Fruit fly (Drosophila melanogaster) whole organism, adult: ENCODE measurements around the gene CG31627.

Source experiments
- CG11617 ChIP-seq: fragments of 200-800 bp; sonication (Bioruptor generic); optimal IDR thresholded peaks from 2 replicates; lab custom pipeline; 2017; ENCODE audit warnings: mild to moderate bottlenecking, missing biosample characterization, missing genetic modification reagents, missing genetic modification characterization
- CG12768 ChIP-seq: fragments of 200-800 bp; sonication (Bioruptor generic); optimal IDR thresholded peaks from 2 replicates; lab custom pipeline; 2017; ENCODE audit warnings: missing biosample characterization, missing genetic modification characterization, mild to moderate bottlenecking, moderate library complexity, missing genetic modification reagents
- CG14711 ChIP-seq: fragments of 200-800 bp; sonication (Bioruptor generic); optimal IDR thresholded peaks from 2 replicates; lab custom pipeline; 2018; ENCODE audit warnings: missing biosample characterization, mild to moderate bottlenecking, missing genetic modification characterization, moderate library complexity
- CG1620 ChIP-seq: fragments of 200-800 bp; sonication (Bioruptor generic); optimal IDR thresholded peaks from 2 replicates; lab custom pipeline; 2016; ENCODE audit warnings: missing biosample characterization, missing genetic modification characterization
- CG33017 ChIP-seq: fragments of 200-800 bp; sonication (Bioruptor generic); optimal IDR thresholded peaks from 2 replicates; lab custom pipeline; 2018; ENCODE audit warnings: missing biosample characterization, mild to moderate bottlenecking, missing genetic modification characterization, moderate library complexity
- CG5204 ChIP-seq: fragments of 200-800 bp; sonication (Bioruptor generic); optimal IDR thresholded peaks from 2 replicates; lab custom pipeline; 2016; ENCODE audit warnings: missing biosample characterization, missing genetic modification characterization
- CG7045 ChIP-seq: fragments of 200-800 bp; sonication (Bioruptor generic); optimal IDR thresholded peaks from 2 replicates; lab custom pipeline; 2017; ENCODE audit warnings: missing biosample characterization, mild to moderate bottlenecking, missing genetic modification characterization
- CG7101 ChIP-seq: fragments of 200-800 bp; sonication (Bioruptor generic); optimal IDR thresholded peaks from 2 replicates; lab custom pipeline; 2018; ENCODE audit warnings: missing biosample characterization, mild to moderate bottlenecking, missing genetic modification characterization, moderate library complexity
- Clk ChIP-seq: fragments of 200-800 bp; sonication (Bioruptor generic); optimal IDR thresholded peaks from 2 replicates; lab custom pipeline; 2017; ENCODE audit warnings: missing biosample characterization, missing genetic modification characterization
- Crg-1 ChIP-seq: fragments of 200-800 bp; sonication (Bioruptor generic); optimal IDR thresholded peaks from 2 replicates; lab custom pipeline; 2016; ENCODE audit warnings: missing biosample characterization, missing genetic modification characterization
- Mnt ChIP-seq: fragments of 200-800 bp; sonication (Bioruptor generic); optimal IDR thresholded peaks from 2 replicates; lab custom pipeline; 2016; ENCODE audit warnings: missing biosample characterization, mild to moderate bottlenecking, missing genetic modification characterization
- bab1 ChIP-seq: fragments of 200-800 bp; sonication (Bioruptor generic); optimal IDR thresholded peaks from 3 replicates; lab custom pipeline; 2019; ENCODE audit warnings: missing biosample characterization, mild to moderate bottlenecking, missing genetic modification characterization, moderate library complexity
- cic ChIP-seq: fragments of 200-800 bp; sonication (Bioruptor generic); optimal IDR thresholded peaks from 2 replicates; lab custom pipeline; 2017; ENCODE audit warnings: missing biosample characterization, mild to moderate bottlenecking, missing genetic modification characterization, moderate library complexity
- cnc ChIP-seq, 2 experiments: fragments of >200 bp; optimal IDR thresholded peaks; 2 replicates each; lab custom pipeline; 2017
- kay ChIP-seq: fragments of 200-800 bp; sonication (Bioruptor generic); peaks from one replicate; lab custom pipeline; 2016; ENCODE audit warnings: missing biosample characterization, missing genetic modification characterization, borderline replicate concordance
- ovo ChIP-seq: fragments of 200-800 bp; sonication (Bioruptor generic); optimal IDR thresholded peaks from 2 replicates; lab custom pipeline; 2016; ENCODE audit warnings: missing biosample characterization, missing genetic modification characterization
- pad ChIP-seq: fragments of 200-800 bp; sonication (Bioruptor generic); optimal IDR thresholded peaks from 3 replicates; lab custom pipeline; 2017; ENCODE audit warnings: missing biosample characterization, missing genetic modification characterization, mild to moderate bottlenecking, moderate library complexity, missing genetic modification reagents
- tj ChIP-seq: fragments of 200-800 bp; sonication (Bioruptor generic); optimal IDR thresholded peaks from 3 replicates; lab custom pipeline; 2017; ENCODE audit warnings: missing biosample characterization, mild to moderate bottlenecking, missing genetic modification characterization, moderate library complexity
- toe ChIP-seq: fragments of 200-800 bp; sonication (Bioruptor generic); optimal IDR thresholded peaks from 2 replicates; lab custom pipeline; 2016; ENCODE audit warnings: missing biosample characterization, missing genetic modification characterization

The CG31627 gene

dm6 chr2L:21172922-21173321 lies at the start of gene CG31627:
Gene CG31627, plus strand, starts transcription at chr2L:21173222.
- TF ChIP-seq CG12768 (GFP tag; lab: Kevin White, UChicago) (no peak), ovo (GFP tag; lab: Kevin White, UChicago) (no peak)

DNA sequence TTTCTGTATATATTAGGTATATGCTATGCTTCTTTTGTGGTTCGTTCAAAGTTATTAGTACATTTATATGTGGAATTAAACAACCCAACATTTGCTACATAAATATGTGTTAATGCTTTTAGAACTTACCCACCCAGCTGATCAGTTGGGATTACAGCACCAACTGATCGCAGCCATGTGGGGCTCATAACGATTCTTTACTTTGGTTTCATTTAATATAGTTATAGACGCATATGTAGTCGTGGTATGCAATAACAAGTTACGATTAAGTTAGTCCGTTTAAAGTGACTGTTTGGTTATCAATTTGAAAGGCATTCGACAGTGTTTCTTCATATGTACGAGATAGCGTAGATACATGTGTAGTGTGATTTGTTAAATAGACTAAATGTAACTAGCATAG lies 37.3 kb upstream of the CG31627 start:
- TF ChIP-seq kay, result peak; percentile 91
- no peak for TF ChIP-seq toe (GFP tag; lab: Kevin White, UChicago)

DNA sequence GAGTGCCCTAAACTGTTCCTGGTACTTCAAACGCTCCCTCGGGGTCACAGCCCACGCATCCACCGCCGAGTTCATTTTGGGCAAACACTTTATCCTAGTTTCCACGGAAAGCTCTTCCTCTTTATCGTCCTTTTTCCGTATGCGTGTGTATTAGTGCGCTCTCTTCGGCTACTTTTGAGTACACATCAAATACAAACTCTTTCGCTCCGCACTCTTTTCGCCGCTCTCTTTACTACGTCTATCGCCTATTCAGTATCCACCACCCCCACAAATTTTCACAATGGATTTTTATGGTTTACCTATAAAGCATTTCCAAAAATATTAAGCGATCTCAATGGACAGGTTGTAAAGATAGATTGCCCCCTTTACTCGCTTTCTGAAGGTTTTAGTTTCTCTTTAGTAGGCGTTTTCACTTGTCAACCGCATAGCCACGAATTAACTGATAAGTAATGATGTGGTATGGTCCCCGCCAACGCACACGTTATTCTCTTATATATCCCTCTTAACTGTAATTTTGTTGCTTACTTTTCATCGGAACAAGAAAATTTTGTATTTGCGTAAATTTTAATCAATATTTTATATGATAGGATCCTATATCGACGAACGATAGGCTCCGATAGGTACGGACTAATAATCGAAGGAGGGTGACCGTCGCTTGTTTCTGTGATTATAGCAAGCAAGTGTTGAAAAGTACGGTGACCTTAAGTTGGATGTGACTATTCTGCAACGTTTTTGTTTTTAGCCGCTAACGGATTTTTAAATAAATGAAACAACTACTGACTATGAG lies 31.1 kb upstream of the CG31627 start, which contains the start of gene Dap160:
Gene Dap160 (minus strand): TSS at position 634 of the 787 bp plus-strand sequence.
- TF ChIP-seq CG1620 (GFP tag; lab: Kevin White, UChicago), result peak; percentile 71
- no peak for TF ChIP-seq CG11617 (GFP tag; lab: Kevin White, UChicago)
- peak; percentile 58 for TF ChIP-seq Mnt (GFP tag; lab: Kevin White, UChicago)
- no peak for TF ChIP-seq CG7045 (GFP tag; lab: Kevin White, UChicago)
- peak; percentile 43 for TF ChIP-seq toe (GFP tag; lab: Kevin White, UChicago)
- peak; percentile 0 for TF ChIP-seq CG7101 (tag; lab: Kevin White, UChicago)
- peak; percentile 96 for TF ChIP-seq tj (GFP tag; lab: Kevin White, UChicago)
- peak; percentile 34 for TF ChIP-seq bab1 (GFP tag; lab: Kevin White, UChicago)
- TF ChIP-seq CG33017 (tag; lab: Kevin White, UChicago), result no peak
- TF ChIP-seq cic (GFP tag; lab: Kevin White, UChicago), result peak; percentile 20
- peak; percentile 30 for TF ChIP-seq Crg-1 (GFP tag; lab: Kevin White, UChicago)
- TF ChIP-seq ovo (GFP tag; lab: Kevin White, UChicago), result no peak
- TF ChIP-seq kay, result no peak
- TF ChIP-seq CG5204 (GFP tag; lab: Kevin White, UChicago), result no peak
- no peak for TF ChIP-seq Clk
- TF ChIP-seq pad, result peak; percentile 31
- no peak for TF ChIP-seq CG12768 (GFP tag; lab: Kevin White, UChicago)
- TF ChIP-seq CG14711 (tag; lab: Kevin White, UChicago), result peak; percentile 28

DNA sequence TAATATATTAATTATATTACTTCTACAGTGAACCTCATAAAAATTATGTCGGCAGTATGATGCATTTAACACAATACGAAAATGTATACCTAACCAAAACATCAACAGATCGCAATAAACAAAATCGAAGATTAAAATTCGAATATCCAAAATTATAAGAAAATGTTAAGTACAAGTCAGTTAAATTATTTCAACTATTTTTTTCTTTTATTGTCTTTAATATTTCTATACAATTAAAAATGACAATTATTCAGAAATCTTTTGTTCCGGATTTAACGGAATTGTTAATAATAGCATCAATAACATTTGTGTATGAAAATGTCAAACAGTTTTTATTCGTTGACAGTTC lies 30.5 kb upstream of the CG31627 start:
- TF ChIP-seq CG33017 (tag; lab: Kevin White, UChicago), result no peak
- TF ChIP-seq tj (GFP tag; lab: Kevin White, UChicago), result peak; percentile 63
- TF ChIP-seq toe (GFP tag; lab: Kevin White, UChicago), result no peak
- peak; percentile 80 for TF ChIP-seq kay
- no peak for TF ChIP-seq CG14711 (tag; lab: Kevin White, UChicago)
- no peak for TF ChIP-seq CG7045 (GFP tag; lab: Kevin White, UChicago)
- TF ChIP-seq pad, result no peak
- TF ChIP-seq Mnt (GFP tag; lab: Kevin White, UChicago), result no peak
- TF ChIP-seq cic (GFP tag; lab: Kevin White, UChicago), result no peak

- peak; percentile 98 for TF ChIP-seq Mnt (GFP tag; lab: Kevin White, UChicago)
- TF ChIP-seq CG1620 (GFP tag; lab: Kevin White, UChicago), result peak; percentile 27
- TF ChIP-seq CG12768 (GFP tag; lab: Kevin White, UChicago), result no peak
- peak; percentile 27 for TF ChIP-seq CG14711 (tag; lab: Kevin White, UChicago)
- no peak for TF ChIP-seq CG5204 (GFP tag; lab: Kevin White, UChicago)
- no peak for TF ChIP-seq CG11617 (GFP tag; lab: Kevin White, UChicago)
- peak; percentile 72 for TF ChIP-seq toe (GFP tag; lab: Kevin White, UChicago)
- TF ChIP-seq Clk, result no peak
- no peak for TF ChIP-seq ovo (GFP tag; lab: Kevin White, UChicago)
- no peak for TF ChIP-seq pad
- TF ChIP-seq Crg-1 (GFP tag; lab: Kevin White, UChicago), result no peak
Measured at dm6 chr2L:21142972-21143385, 30.0 kb upstream of the CG31627 start, which contains the start of gene pths. Gene pths, plus strand, starts transcription at chr2L:21143229.

DNA sequence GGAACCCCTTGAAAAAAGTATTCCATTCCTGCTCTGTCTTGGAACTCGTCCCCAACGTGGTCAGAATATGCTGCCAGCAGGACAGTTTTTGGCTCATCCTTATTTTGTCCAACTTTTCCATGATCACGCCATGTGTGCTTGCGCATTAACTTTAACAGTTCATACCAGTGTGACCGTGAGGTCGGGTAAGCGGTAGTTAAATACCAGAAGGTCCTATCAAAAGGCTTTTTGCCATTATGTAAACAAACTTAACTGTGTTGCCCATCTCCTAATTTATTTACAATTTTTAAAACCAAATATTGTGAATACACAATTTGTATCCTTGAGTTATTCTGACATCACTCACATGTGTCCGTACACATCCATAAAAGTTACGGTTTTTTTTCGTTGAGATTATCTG lies 24.8 kb upstream of the CG31627 start, which contains the start of gene del:
Gene del (minus strand): TSS at position 305 of the 400 bp plus-strand sequence.
- TF ChIP-seq tj (GFP tag; lab: Kevin White, UChicago), result no peak

- TF ChIP-seq pad (peak; percentile 43), CG12768 (GFP tag; lab: Kevin White, UChicago) (no peak), Crg-1 (GFP tag; lab: Kevin White, UChicago) (no peak), CG1620 (GFP tag; lab: Kevin White, UChicago) (peak; percentile 1), Mnt (GFP tag; lab: Kevin White, UChicago) (no peak)
Measured at dm6 chr2L:21149053-21149452, 24.0 kb upstream of the CG31627 start.

DNA sequence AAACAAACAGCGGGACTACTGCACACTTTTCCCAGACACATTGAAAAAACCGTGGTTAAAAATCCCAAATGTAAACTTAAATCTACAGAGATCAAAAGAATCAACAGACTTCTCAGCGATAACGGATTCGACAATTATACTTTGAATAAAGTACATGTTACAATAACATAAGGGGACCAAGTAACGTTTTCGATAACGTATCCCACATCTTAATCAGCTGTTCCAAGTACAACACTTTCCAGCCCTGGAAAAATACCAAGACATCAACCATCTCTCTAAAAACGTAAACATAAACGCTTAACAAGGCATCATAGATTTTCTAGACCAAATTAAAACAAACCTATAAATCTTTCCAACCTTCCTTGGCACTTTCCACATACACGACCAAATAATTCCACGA lies 19.2 kb upstream of the CG31627 start:
- no peak for TF ChIP-seq cnc (optimal IDR thresholded peaks at IDR 0.05; lab: Kevin White, UChicago)
- TF ChIP-seq bab1 (GFP tag; lab: Kevin White, UChicago), result peak; percentile 22
